Fruit fly (Drosophila melanogaster): ENCODE results near the gene Tbh.

Gene Tbh

DNA sequence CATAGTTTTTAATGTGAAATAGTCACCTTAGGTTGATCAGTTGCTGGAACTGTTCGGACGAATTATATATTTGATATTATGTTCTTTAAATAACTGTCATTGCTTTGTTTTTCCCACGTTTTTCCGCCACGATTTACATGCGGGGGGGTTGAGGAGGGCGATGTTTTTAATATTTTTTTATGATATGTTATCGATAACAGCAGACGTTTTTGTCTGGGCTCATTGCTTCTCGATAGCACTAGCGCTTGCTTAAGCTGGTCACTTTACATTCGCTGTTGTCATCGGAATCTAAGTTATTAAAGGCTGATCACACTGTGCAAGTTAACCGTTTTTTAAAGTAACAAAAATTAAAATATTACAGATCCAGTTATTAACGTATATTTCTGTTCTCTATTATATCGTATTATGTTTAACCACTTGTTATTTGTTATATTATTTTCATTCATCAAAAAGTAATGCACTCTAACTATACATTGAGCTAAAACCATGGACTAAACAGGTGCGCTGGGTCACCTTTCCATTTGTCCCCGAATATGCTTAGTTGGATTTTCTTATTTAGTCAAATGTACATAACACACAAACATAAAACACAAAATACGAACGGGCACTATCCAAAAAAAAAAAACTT is 79.9 kb downstream of the Tbh start, which contains the start of the genes Upf2 and CG1571 (continued):
- no peak for TF ChIP-seq CG4328 (GFP tag; optimal IDR thresholded peaks at IDR 0.05)
- TF ChIP-seq CG10209 (GFP tag; optimal IDR thresholded peaks at IDR 0.05), result no peak
- TF ChIP-seq B-H2 (GFP tag; optimal IDR thresholded peaks at IDR 0.05), result no peak
- TF ChIP-seq stwl (tag; optimal IDR thresholded peaks at IDR 0.05), result peak; percentile 90
- no peak for TF ChIP-seq CG9609 (GFP tag; optimal IDR thresholded peaks at IDR 0.05)
- TF ChIP-seq CG6765 (GFP tag; optimal IDR thresholded peaks at IDR 0.05), result no peak
- TF ChIP-seq Myb (GFP tag; optimal IDR thresholded peaks at IDR 0.05), result peak; percentile 97
- no peak for TF ChIP-seq CG18619 (GFP tag; optimal IDR thresholded peaks at IDR 0.05)
- no peak for TF ChIP-seq dmrt99B (tag; optimal IDR thresholded peaks at IDR 0.05)
- TF ChIP-seq cad (GFP tag; optimal IDR thresholded peaks at IDR 0.05), result no peak
- TF ChIP-seq chm (GFP tag; IDR thresholded peaks at IDR 0.05), result no peak
- no peak for TF ChIP-seq CG7928 (GFP tag; optimal IDR thresholded peaks at IDR 0.05)
- TF ChIP-seq org-1 (GFP tag; optimal IDR thresholded peaks at IDR 0.05), result no peak
- no peak for TF ChIP-seq shn (GFP tag; optimal IDR thresholded peaks at IDR 0.05)
- peak; percentile 81 for TF ChIP-seq CG6791 (GFP tag; IDR thresholded peaks at IDR 0.05; ENCODE audit: partially characterized antibody)
- TF ChIP-seq CG13624 (GFP tag; optimal IDR thresholded peaks at IDR 0.05), result no peak
- no peak for TF ChIP-seq CG5180 (GFP tag; optimal IDR thresholded peaks at IDR 0.05)
- no peak for TF ChIP-seq Lim3 (GFP tag; IDR thresholded peaks at IDR 0.05)
- TF ChIP-seq tll (GFP tag; optimal IDR thresholded peaks at IDR 0.05), result no peak
- TF ChIP-seq CG14860 (GFP tag; IDR thresholded peaks at IDR 0.05; ENCODE audit: partially characterized antibody), result peak; percentile 68
- no peak for TF ChIP-seq CG17328 (GFP tag; IDR thresholded peaks at IDR 0.05)
- TF ChIP-seq C15 (GFP tag; IDR thresholded peaks at IDR 0.05), result no peak
- no peak for TF ChIP-seq Ets65A (GFP tag)
- TF ChIP-seq CG18262 (tag; optimal IDR thresholded peaks at IDR 0.05), result no peak
- TF ChIP-seq PHDP (tag; optimal IDR thresholded peaks at IDR 0.05), result no peak
- no peak for TF ChIP-seq NC2α (GFP tag; optimal IDR thresholded peaks at IDR 0.05)
- no peak for TF ChIP-seq sug (tag; optimal IDR thresholded peaks at IDR 0.05)
- no peak for TF ChIP-seq Dip3 (GFP tag; optimal IDR thresholded peaks at IDR 0.05)
- TF ChIP-seq ro (GFP tag; IDR thresholded peaks at IDR 0.05), result no peak
- TF ChIP-seq CG34376 (GFP tag; optimal IDR thresholded peaks at IDR 0.05), result peak; percentile 6
- no peak for TF ChIP-seq nmo (GFP tag; optimal IDR thresholded peaks at IDR 0.05)
- TF ChIP-seq CkIIα-i1 (GFP tag; IDR thresholded peaks at IDR 0.05), result no peak
- TF ChIP-seq Abd-B (GFP tag; optimal IDR thresholded peaks at IDR 0.05), result peak; percentile 67
- peak; percentile 79 for TF ChIP-seq CG13287 (GFP tag; IDR thresholded peaks at IDR 0.05; ENCODE audit: partially characterized antibody)
- TF ChIP-seq ase (GFP tag; IDR thresholded peaks at IDR 0.05), result no peak
- TF ChIP-seq CG31388 (GFP tag; optimal IDR thresholded peaks at IDR 0.05), result no peak
- no peak for TF ChIP-seq CTCF (GFP tag; optimal IDR thresholded peaks at IDR 0.05)
- TF ChIP-seq CG17359 (tag; optimal IDR thresholded peaks at IDR 0.05), result no peak
- no peak for TF ChIP-seq Blimp-1 (GFP tag; optimal IDR thresholded peaks at IDR 0.05)
- no peak for TF ChIP-seq Nf-YB (GFP tag; optimal IDR thresholded peaks at IDR 0.05)
- TF ChIP-seq CG11560 (tag; IDR thresholded peaks at IDR 0.05), result no peak
- no peak for TF ChIP-seq Nf-YC (tag; optimal IDR thresholded peaks at IDR 0.05)
- TF ChIP-seq Bdp1 (GFP tag; optimal IDR thresholded peaks at IDR 0.05), result no peak
- no peak for TF ChIP-seq so (GFP tag; IDR thresholded peaks at IDR 0.05)
- TF ChIP-seq CG8281 (tag; optimal IDR thresholded peaks at IDR 0.05), result no peak
- no peak for TF ChIP-seq CG1529 (GFP tag; optimal IDR thresholded peaks at IDR 0.05)
- TF ChIP-seq slp2 (GFP tag; optimal IDR thresholded peaks at IDR 0.05), result no peak
- TF ChIP-seq CG43689 (GFP tag; IDR thresholded peaks at IDR 0.05), result no peak
- TF ChIP-seq hbn (GFP tag; IDR thresholded peaks at IDR 0.05; ENCODE audit: partially characterized antibody), result peak; percentile 66
- no peak for TF ChIP-seq jigr1 (GFP tag; IDR thresholded peaks at IDR 0.05)
- TF ChIP-seq zf30C (GFP tag; optimal IDR thresholded peaks at IDR 0.05), result no peak

Data from whole organism, embryonic.